Fruit fly (Drosophila melanogaster): ENCODE results near the gene Hmu.

Hmu gene

dm6 chr3R:27273118-27274062 is 15.2 kb upstream of the Hmu start, which contains the start of gene CG5934 (continued):
- no peak for TF ChIP-seq CG11695 (GFP tag; IDR thresholded peaks at IDR 0.05)
- TF ChIP-seq ac (GFP tag; optimal IDR thresholded peaks at IDR 0.05): no peak
- TF ChIP-seq vnd (GFP tag; IDR thresholded peaks at IDR 0.05; ENCODE audit: partially characterized antibody): no peak
- no peak for TF ChIP-seq Max (GFP tag; optimal IDR thresholded peaks at IDR 0.05)
- peak; percentile 47 for TF ChIP-seq exex (tag; optimal IDR thresholded peaks at IDR 0.05)
- TF ChIP-seq Neu2 (GFP tag; optimal IDR thresholded peaks at IDR 0.05; ENCODE audit: borderline replicate concordance): no peak
- peak; percentile 45 for TF ChIP-seq CG18599 (GFP tag; optimal IDR thresholded peaks at IDR 0.05)
- TF ChIP-seq fu2 (GFP tag; optimal IDR thresholded peaks at IDR 0.05): peak; percentile 27
- TF ChIP-seq pnt (GFP tag; optimal IDR thresholded peaks at IDR 0.05): no peak
- no peak for TF ChIP-seq Gsc (GFP tag; IDR thresholded peaks at IDR 0.05)
- no peak for TF ChIP-seq Atf6 (GFP tag; IDR thresholded peaks at IDR 0.05)
- no peak for TF ChIP-seq CG1024 (GFP tag; IDR thresholded peaks at IDR 0.05)
- TF ChIP-seq Dip3 (GFP tag; optimal IDR thresholded peaks at IDR 0.05): peak; percentile 50
- TF ChIP-seq hb (GFP tag; IDR thresholded peaks at IDR 0.05; ENCODE audit: partially characterized antibody): no peak
- TF ChIP-seq ranshi (GFP tag; IDR thresholded peaks at IDR 0.05): no peak
- peak; percentile 40 for TF ChIP-seq CHES-1-like (GFP tag; optimal IDR thresholded peaks at IDR 0.05)
- peak; percentile 54; the same call in 1 of the 3 replicates for TF ChIP-seq Opbp (GFP tag; IDR thresholded peaks at IDR 0.05; ENCODE audit: partially characterized antibody)
- no peak for TF ChIP-seq CG9609 (GFP tag; optimal IDR thresholded peaks at IDR 0.05)
- no peak for TF ChIP-seq vvl (GFP tag; IDR thresholded peaks at IDR 0.05)
- peak; percentile 24 for TF ChIP-seq scrt (GFP tag; optimal IDR thresholded peaks at IDR 0.05)
- TF ChIP-seq nau (GFP tag; optimal IDR thresholded peaks at IDR 0.05): no peak
- TF ChIP-seq CG5953 (GFP tag; IDR thresholded peaks at IDR 0.05): no peak
- TF ChIP-seq da (GFP tag; optimal IDR thresholded peaks at IDR 0.05): no peak
- no peak for TF ChIP-seq ssp (GFP tag; IDR thresholded peaks at IDR 0.05)
- peak; percentile 51 for TF ChIP-seq nom (GFP tag; optimal IDR thresholded peaks at IDR 0.05)
- no peak for TF ChIP-seq Fer1 (GFP tag; optimal IDR thresholded peaks at IDR 0.05)
- TF ChIP-seq slou (GFP tag; optimal IDR thresholded peaks at IDR 0.05): no peak
- TF ChIP-seq CG10267 (tag; optimal IDR thresholded peaks at IDR 0.05): peak; percentile 93
- peak; percentile 8 for TF ChIP-seq NC2α (GFP tag; optimal IDR thresholded peaks at IDR 0.05)
- TF ChIP-seq CG30020 (tag; optimal IDR thresholded peaks at IDR 0.05): no peak
- peak; percentile 25 for TF ChIP-seq pum (GFP tag; optimal IDR thresholded peaks at IDR 0.05)
- TF ChIP-seq al (GFP tag; IDR thresholded peaks at IDR 0.05): no peak
- TF ChIP-seq Gug (GFP tag; IDR thresholded peaks at IDR 0.05): no peak; the same call in 3 of the 4 replicates
- no peak for TF ChIP-seq p53 (GFP tag; optimal IDR thresholded peaks at IDR 0.05)
- peak; percentile 67 for TF ChIP-seq Rfx (GFP tag; IDR thresholded peaks at IDR 0.05)
- TF ChIP-seq Taf1 (GFP tag; IDR thresholded peaks at IDR 0.05): no peak
- TF ChIP-seq tio (GFP tag; optimal IDR thresholded peaks at IDR 0.05): no peak
- no peak for TF ChIP-seq CG1832 (GFP tag; optimal IDR thresholded peaks at IDR 0.05)
- no peak for TF ChIP-seq ham (GFP tag; IDR thresholded peaks at IDR 0.05)
- peak; percentile 56 for TF ChIP-seq CG2116 (GFP tag; optimal IDR thresholded peaks at IDR 0.05)
- TF ChIP-seq CG17186 (GFP tag; optimal IDR thresholded peaks at IDR 0.05): peak; percentile 16
- TF ChIP-seq CG10147 (GFP tag; optimal IDR thresholded peaks at IDR 0.05): no peak
- TF ChIP-seq CG3726 (GFP tag; IDR thresholded peaks at IDR 0.05): no peak
- no peak for TF ChIP-seq CG17328 (GFP tag; IDR thresholded peaks at IDR 0.05)
- no peak for TF ChIP-seq salm (tag; optimal IDR thresholded peaks at IDR 0.05)
- TF ChIP-seq CG7357 (GFP tag; IDR thresholded peaks at IDR 0.05): no peak
- no peak for TF ChIP-seq sim (GFP tag; IDR thresholded peaks at IDR 0.05)
- TF ChIP-seq z (GFP tag; IDR thresholded peaks at IDR 0.05): no peak
- TF ChIP-seq CG11504 (tag; optimal IDR thresholded peaks at IDR 0.05): no peak
- TF ChIP-seq kah (GFP tag; optimal IDR thresholded peaks at IDR 0.05): no peak

Measured in whole organism, embryonic.